Fruit fly (Drosophila melanogaster): ENCODE results near the gene CAH8.

The CAH8 gene

DNA sequence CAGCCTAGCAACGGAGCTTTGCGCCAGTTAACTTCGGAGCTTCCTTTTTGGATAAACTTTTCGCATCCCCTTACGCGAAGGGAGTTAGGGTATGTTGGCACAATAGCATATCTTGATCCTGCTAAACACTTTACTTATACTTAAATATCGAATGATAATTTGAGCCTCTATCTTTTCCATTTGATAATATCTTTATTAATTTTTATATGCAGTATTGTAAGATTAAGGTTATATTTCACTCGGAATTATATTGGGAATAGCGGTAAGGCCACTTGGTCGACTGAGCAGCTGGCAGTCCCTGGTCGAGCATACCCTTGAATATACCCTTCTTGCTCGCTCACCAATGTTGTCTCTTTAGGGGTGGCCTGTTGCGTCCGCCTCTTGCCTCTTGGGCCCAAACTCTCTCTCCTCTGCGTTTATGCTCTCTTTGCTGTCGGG lies 20.7 kb downstream of the CAH8 start (continued):
- TF ChIP-seq bigmax (GFP tag; optimal IDR thresholded peaks at IDR 0.05) (no peak), CG32767 (GFP tag; IDR thresholded peaks at IDR 0.05) (peak; percentile 60), CG6683 (GFP tag; optimal IDR thresholded peaks at IDR 0.05) (peak; percentile 39), ham (GFP tag; IDR thresholded peaks at IDR 0.05) (peak; percentile 37; the same call in 1 of the 2 replicates), D (optimal IDR thresholded peaks at IDR 0.05) (no peak), D (GFP tag; optimal IDR thresholded peaks at IDR 0.05) (peak; percentile 41), Camta (GFP tag; optimal IDR thresholded peaks at IDR 0.05) (peak; percentile 61), cato (GFP tag; optimal IDR thresholded peaks at IDR 0.05; ENCODE audit: borderline replicate concordance) (no peak), CG4360 (GFP tag; IDR thresholded peaks at IDR 0.05) (no peak; the same call in 1 of the 2 replicates), so (GFP tag; IDR thresholded peaks at IDR 0.05) (peak; percentile 77; the same call in 2 of the 3 replicates), Hr3 (GFP tag; optimal IDR thresholded peaks at IDR 0.05) (peak; percentile 40), kni (GFP tag; optimal IDR thresholded peaks at IDR 0.05) (no peak), CG15073 (GFP tag; optimal IDR thresholded peaks at IDR 0.05) (no peak), crc (GFP tag; optimal IDR thresholded peaks at IDR 0.05) (peak; percentile 46), ems (GFP tag; optimal IDR thresholded peaks at IDR 0.05) (no peak), Hsf (GFP tag; optimal IDR thresholded peaks at IDR 0.05) (peak; percentile 37), Bgb (GFP tag; IDR thresholded peaks at IDR 0.05; ENCODE audit: partially characterized antibody) (no peak), CG6689 (GFP tag; IDR thresholded peaks at IDR 0.05) (peak; percentile 80), CG10543 (GFP tag; optimal IDR thresholded peaks at IDR 0.05) (peak; percentile 61), Bdp1 (GFP tag; optimal IDR thresholded peaks at IDR 0.05) (peak; percentile 3), CG17829 (tag; optimal IDR thresholded peaks at IDR 0.05) (no peak), CG7556 (GFP tag; optimal IDR thresholded peaks at IDR 0.05) (peak; percentile 80), stc (GFP tag; IDR thresholded peaks at IDR 0.05) (peak; percentile 48), nom (GFP tag; optimal IDR thresholded peaks at IDR 0.05) (no peak), lbe (GFP tag; optimal IDR thresholded peaks at IDR 0.05) (peak; percentile 25), CG7372 (GFP tag; IDR thresholded peaks at IDR 0.05) (peak; percentile 56), mam (GFP tag; optimal IDR thresholded peaks at IDR 0.05) (peak; percentile 71), Opbp (GFP tag; IDR thresholded peaks at IDR 0.05; ENCODE audit: partially characterized antibody) (no peak), CG11247 (GFP tag; IDR thresholded peaks at IDR 0.05) (peak; percentile 54; the same call in 1 of the 2 replicates), CG18262 (tag; optimal IDR thresholded peaks at IDR 0.05) (peak; percentile 57), disco-r (GFP tag; optimal IDR thresholded peaks at IDR 0.05) (no peak), Doc2 (GFP tag; IDR thresholded peaks at IDR 0.05) (no peak), CG3065 (GFP tag; optimal IDR thresholded peaks at IDR 0.05) (no peak), CG33213 (GFP tag; optimal IDR thresholded peaks at IDR 0.05) (no peak), CG15696 (tag; optimal IDR thresholded peaks at IDR 0.05) (peak; percentile 29), maf-S (GFP tag; optimal IDR thresholded peaks at IDR 0.05) (no peak), MBD-R2 (GFP tag; IDR thresholded peaks at IDR 0.05) (peak; percentile 38; the same call in 1 of the 2 replicates), mld (GFP tag; IDR thresholded peaks at IDR 0.05; ENCODE audit: partially characterized antibody) (no peak), CG9609 (GFP tag; optimal IDR thresholded peaks at IDR 0.05) (no peak), hbn (GFP tag; IDR thresholded peaks at IDR 0.05; ENCODE audit: partially characterized antibody) (no peak), CG30020 (tag; optimal IDR thresholded peaks at IDR 0.05) (peak; percentile 6), kay (GFP tag; optimal IDR thresholded peaks at IDR 0.05) (peak; percentile 60), inv (GFP tag; IDR thresholded peaks at IDR 0.05; ENCODE audit: partially characterized antibody) (no peak), gt (GFP tag; IDR thresholded peaks at IDR 0.05) (0 out of 2 replicates have a peak, but pooled peaks have one; percentile 39), repo (GFP tag; optimal IDR thresholded peaks at IDR 0.05) (no peak), CG34224 (GFP tag; IDR thresholded peaks at IDR 0.05; ENCODE audit: partially characterized antibody) (no peak), Eip74EF (GFP tag; optimal IDR thresholded peaks at IDR 0.05) (peak in 1 of 2 experiments; percentile 9), Dll (GFP tag; IDR thresholded peaks at IDR 0.05; ENCODE audit: partially characterized antibody) (no peak), zen (tag; optimal IDR thresholded peaks at IDR 0.05) (no peak), Dref (GFP tag; IDR thresholded peaks at IDR 0.05) (no peak)

Measured in whole organism, embryonic.